Fruit fly (Drosophila melanogaster): ENCODE measurements around the gene Wnt4.

Gene Wnt4

dm6 chr2L:7294964-7295363 lies 18.0 kb upstream of the Wnt4 start (continued):
- peak; percentile 54 for TF ChIP-seq Blimp-1 (GFP tag; optimal IDR thresholded peaks at IDR 0.05)
- no peak for TF ChIP-seq prd (optimal IDR thresholded peaks at IDR 0.05)
- TF ChIP-seq prd (GFP tag; IDR thresholded peaks at IDR 0.05), result peak; percentile 71; the same call in 2 of the 3 replicates
- TF ChIP-seq Nf-YB (GFP tag; optimal IDR thresholded peaks at IDR 0.05), result peak; percentile 69
- no peak for TF ChIP-seq fd3F (GFP tag; optimal IDR thresholded peaks at IDR 0.05)
- no peak for TF ChIP-seq nom (GFP tag; optimal IDR thresholded peaks at IDR 0.05)
- TF ChIP-seq insv (GFP tag; optimal IDR thresholded peaks at IDR 0.05), result no peak
- peak; percentile 9; the same call in 1 of the 2 replicates for TF ChIP-seq dan (GFP tag; IDR thresholded peaks at IDR 0.05)
- peak; percentile 54 for TF ChIP-seq CG33557 (GFP tag; optimal IDR thresholded peaks at IDR 0.05)
- TF ChIP-seq Nf-YC (tag; optimal IDR thresholded peaks at IDR 0.05), result peak; percentile 33
- TF ChIP-seq CG17612 (GFP tag; IDR thresholded peaks at IDR 0.05), result no peak
- TF ChIP-seq Drgx (GFP tag; IDR thresholded peaks at IDR 0.05), result no peak
- no peak for TF ChIP-seq Vsx1 (GFP tag; optimal IDR thresholded peaks at IDR 0.05)
- TF ChIP-seq CG9817 (tag; optimal IDR thresholded peaks at IDR 0.05), result no peak
- TF ChIP-seq lola (GFP tag; optimal IDR thresholded peaks at IDR 0.05), result peak in 1 of 3 experiments; percentile 75
- peak; percentile 66 for TF ChIP-seq CG8388 (GFP tag; optimal IDR thresholded peaks at IDR 0.05)
- no peak for TF ChIP-seq ase (GFP tag; IDR thresholded peaks at IDR 0.05)
- TF ChIP-seq gt (GFP tag; IDR thresholded peaks at IDR 0.05), result no peak
- TF ChIP-seq ems (GFP tag; optimal IDR thresholded peaks at IDR 0.05), result no peak
- TF ChIP-seq vfl (GFP tag; optimal IDR thresholded peaks at IDR 0.05), result no peak
- TF ChIP-seq az2 (GFP tag; optimal IDR thresholded peaks at IDR 0.05), result peak; percentile 4
- TF ChIP-seq oc (tag; optimal IDR thresholded peaks at IDR 0.05), result no peak
- TF ChIP-seq CG11696 (GFP tag; IDR thresholded peaks at IDR 0.05), result no peak
- TF ChIP-seq Xbp1 (GFP tag; optimal IDR thresholded peaks at IDR 0.05), result peak; percentile 51
- TF ChIP-seq CG7786 (GFP tag; optimal IDR thresholded peaks at IDR 0.05), result no peak
- TF ChIP-seq CG13894 (tag; optimal IDR thresholded peaks at IDR 0.05), result no peak
- TF ChIP-seq CG2120 (GFP tag; optimal IDR thresholded peaks at IDR 0.05), result no peak
- peak; percentile 75 for TF ChIP-seq CG2712 (tag; optimal IDR thresholded peaks at IDR 0.05)
- TF ChIP-seq CG5953 (GFP tag; IDR thresholded peaks at IDR 0.05), result no peak
- no peak for TF ChIP-seq CG6765 (GFP tag; optimal IDR thresholded peaks at IDR 0.05)
- TF ChIP-seq CG11504 (tag; optimal IDR thresholded peaks at IDR 0.05), result peak; percentile 64
- no peak for TF ChIP-seq bab2 (GFP tag; optimal IDR thresholded peaks at IDR 0.05)
- TF ChIP-seq MESR4 (GFP tag; optimal IDR thresholded peaks at IDR 0.05), result no peak
- TF ChIP-seq CG18599 (GFP tag; optimal IDR thresholded peaks at IDR 0.05), result peak; percentile 33
- no peak for TF ChIP-seq HLH54F (GFP tag; optimal IDR thresholded peaks at IDR 0.05)
- TF ChIP-seq p53 (GFP tag; optimal IDR thresholded peaks at IDR 0.05), result no peak
- no peak for TF ChIP-seq CG10543 (GFP tag; optimal IDR thresholded peaks at IDR 0.05)
- peak; percentile 79 for TF ChIP-seq CG1603 (tag; optimal IDR thresholded peaks at IDR 0.05)
- peak; percentile 32 for TF ChIP-seq PHDP (tag; optimal IDR thresholded peaks at IDR 0.05)
- TF ChIP-seq croc (GFP tag; conservative IDR thresholded peaks at IDR 0.05), result peak; percentile 40; the same call in 1 of the 3 replicates
- TF ChIP-seq sens-2 (GFP tag; IDR thresholded peaks at IDR 0.05), result no peak
- no peak for TF ChIP-seq CG7963 (GFP tag; IDR thresholded peaks at IDR 0.05; ENCODE audit: partially characterized antibody)
- TF ChIP-seq CG11695 (GFP tag; IDR thresholded peaks at IDR 0.05), result 0 out of 3 replicates have a peak, but pooled peaks have one; percentile 29
- no peak for TF ChIP-seq CG2116 (GFP tag; optimal IDR thresholded peaks at IDR 0.05)
- no peak for TF ChIP-seq CG42726 (GFP tag; IDR thresholded peaks at IDR 0.05; ENCODE audit: partially characterized antibody)
- TF ChIP-seq ci (GFP tag; IDR thresholded peaks at IDR 0.05), result peak; percentile 30; the same call in 1 of the 3 replicates
- TF ChIP-seq phol (tag; optimal IDR thresholded peaks at IDR 0.05), result peak; percentile 58
- 0 out of 2 replicates have a peak, but pooled peaks have one; percentile 33 for TF ChIP-seq CG32772 (GFP tag; IDR thresholded peaks at IDR 0.05)
- TF ChIP-seq CG12071 (GFP tag; optimal IDR thresholded peaks at IDR 0.05), result no peak
- no peak for TF ChIP-seq sd (tag; optimal IDR thresholded peaks at IDR 0.05)

Measured in whole organism, embryonic.